Worm (Caenorhabditis elegans) whole organism, young adult: Measurements from ENCODE around the gene acy-4.
A peak's percentile ranks its signal among the peaks of the same experiment; 100 is the strongest.

Experiments
- B0019.2 ChIP-seq: fragments of 200-800 bp; sonication (Bioruptor generic); conservative IDR thresholded peaks from 2 replicates; pipeline ENCODE4 v1.3.6; 2022; ENCODE audit warnings: missing genetic modification reagents, missing genetic modification characterization, missing compliant biosample characterization
- B0261.1 ChIP-seq: sonication (generic microtip); optimal IDR thresholded peaks from 2 replicates; lab custom pipeline; 2016; ENCODE audit warnings: mild to moderate bottlenecking, missing genetic modification characterization, moderate library complexity, missing compliant biosample characterization
- D2030.7 ChIP-seq: fragments of 200-800 bp; sonication (Bioruptor generic); IDR thresholded peaks from 2 replicates; pipeline ENCODE4 v1.3.6; 2022; ENCODE audit warnings: missing genetic modification reagents, missing genetic modification characterization, missing compliant biosample characterization
- F49E8.2 ChIP-seq: sonication (generic microtip); optimal IDR thresholded peaks from 3 replicates; lab custom pipeline; 2017; ENCODE audit warnings: missing genetic modification characterization, mild to moderate bottlenecking, missing compliant biosample characterization, antibody characterized with exemption, moderate library complexity; ENCODE audit not compliant: insufficient read depth
- F57A8.1 ChIP-seq: fragments of 200-800 bp; sonication (Bioruptor generic); optimal IDR thresholded peaks from 2 replicates; lab custom pipeline; 2018; ENCODE audit warnings: mild to moderate bottlenecking, missing genetic modification characterization, moderate library complexity, missing compliant biosample characterization
- K12H6.12 ChIP-seq: fragments of 200-800 bp; sonication (Bioruptor generic); optimal IDR thresholded peaks from 2 replicates; lab custom pipeline; 2018; ENCODE audit warnings: mild to moderate bottlenecking, missing genetic modification characterization, missing compliant biosample characterization
- T26A5.8 ChIP-seq: sonication (generic microtip); optimal IDR thresholded peaks from 2 replicates; lab custom pipeline; 2016; ENCODE audit warnings: missing genetic modification characterization, missing compliant biosample characterization
- Y53F4B.3 ChIP-seq: fragments of 200-800 bp; sonication (Bioruptor generic); IDR thresholded peaks from 2 replicates; pipeline ENCODE4 v1.3.6; 2022; ENCODE audit warnings: missing genetic modification reagents, missing genetic modification characterization, missing compliant biosample characterization
- ZK185.1 ChIP-seq: sonication (generic microtip); optimal IDR thresholded peaks from 2 replicates; lab custom pipeline; 2016; ENCODE audit warnings: mild to moderate bottlenecking, missing genetic modification characterization, missing compliant biosample characterization; ENCODE audit not compliant: poor library complexity, severe bottlenecking
- aptf-3 ChIP-seq: fragments of 200-800 bp; sonication (Bioruptor generic); IDR thresholded peaks from 2 replicates; pipeline ENCODE4 v1.3.6; 2022; ENCODE audit warnings: missing genetic modification characterization, missing compliant biosample characterization
- athp-1 ChIP-seq: sonication (generic microtip); optimal IDR thresholded peaks from 2 replicates; lab custom pipeline; 2017; ENCODE audit warnings: mild to moderate bottlenecking, missing genetic modification characterization, missing compliant biosample characterization
- cebp-1 ChIP-seq, 2 experiments: fragments of 200-800 bp in 1 of 2; sonication (Bioruptor generic) in 1 of 2; sonication (generic microtip) in 1 of 2; IDR thresholded peaks in 1 of 2; optimal IDR thresholded peaks in 1 of 2; 2 replicates each; pipeline versions ENCODE4 v1.3.6 to Lab custom; 2017 to 2022; ENCODE audit warnings: missing compliant biosample characterization in 2 of 2, missing genetic modification characterization in 2 of 2, mild to moderate bottlenecking in 1 of 2, missing genetic modification reagents in 1 of 2, moderate library complexity in 1 of 2
- ceh-100 ChIP-seq: fragments of 200-800 bp; sonication (Bioruptor generic); IDR thresholded peaks from 2 replicates; pipeline ENCODE4 v1.3.6; 2022; ENCODE audit warnings: missing genetic modification reagents, missing genetic modification characterization, missing compliant biosample characterization
- ceh-40 ChIP-seq: fragments of 200-800 bp; sonication (Bioruptor generic); IDR thresholded peaks from 2 replicates; pipeline ENCODE4 v1.3.6; 2022; ENCODE audit warnings: missing genetic modification characterization, missing compliant biosample characterization
- chd-7 ChIP-seq: sonication (generic microtip); optimal IDR thresholded peaks from 2 replicates; lab custom pipeline; 2016; ENCODE audit warnings: mild to moderate bottlenecking, missing genetic modification characterization, moderate library complexity, missing compliant biosample characterization
- dox-1 ChIP-seq: fragments of 200-800 bp; sonication (Bioruptor generic); IDR thresholded peaks from 2 replicates; pipeline ENCODE4 v1.3.6; 2022; ENCODE audit warnings: missing genetic modification reagents, missing genetic modification characterization, missing compliant biosample characterization
- egl-18 ChIP-seq: fragments of 200-800 bp; sonication (Bioruptor generic); IDR thresholded peaks from 2 replicates; pipeline ENCODE4 v1.3.6; 2022; ENCODE audit warnings: missing genetic modification reagents, missing genetic modification characterization, missing compliant biosample characterization
- egl-44 ChIP-seq: fragments of 200-800 bp; sonication (Bioruptor generic); IDR thresholded peaks from 2 replicates; pipeline ENCODE4 v1.3.6; 2022; ENCODE audit warnings: missing genetic modification reagents, missing genetic modification characterization, missing compliant biosample characterization
- gei-17 ChIP-seq: fragments of 200-800 bp; sonication (Bioruptor generic); optimal IDR thresholded peaks from 2 replicates; lab custom pipeline; 2018; ENCODE audit warnings: mild to moderate bottlenecking, missing genetic modification characterization, missing compliant biosample characterization
- hlh-12 ChIP-seq: sonication (generic microtip); optimal IDR thresholded peaks from 2 replicates; lab custom pipeline; 2016; ENCODE audit warnings: missing genetic modification characterization, missing compliant biosample characterization
- let-526 ChIP-seq: fragments of 200-800 bp; sonication (Bioruptor generic); IDR thresholded peaks from 2 replicates; pipeline ENCODE4 v1.3.6; 2022; ENCODE audit warnings: missing genetic modification reagents, missing genetic modification characterization, missing compliant biosample characterization
- lin-26 ChIP-seq: fragments of 200-800 bp; sonication (Bioruptor generic); IDR thresholded peaks from 2 replicates; pipeline ENCODE4 v1.3.6; 2022; ENCODE audit warnings: missing genetic modification reagents, missing genetic modification characterization, missing compliant biosample characterization
- lir-1 ChIP-seq: fragments of 200-800 bp; sonication (Bioruptor generic); conservative IDR thresholded peaks from 2 replicates; pipeline ENCODE4 v1.3.6; 2022; ENCODE audit warnings: missing genetic modification reagents, missing genetic modification characterization, missing compliant biosample characterization
- lsy-27 ChIP-seq: sonication (generic microtip); optimal IDR thresholded peaks from 2 replicates; lab custom pipeline; 2017; ENCODE audit warnings: missing genetic modification characterization, mild to moderate bottlenecking, missing compliant biosample characterization, antibody characterized with exemption, missing genotype, borderline replicate concordance; ENCODE audit not compliant: insufficient read depth
- madf-10 ChIP-seq: sonication (generic microtip); optimal IDR thresholded peaks from 2 replicates; lab custom pipeline; 2016; ENCODE audit warnings: mild to moderate bottlenecking, missing genetic modification characterization, missing compliant biosample characterization
- mcd-1 ChIP-seq: fragments of 200-800 bp; sonication (Bioruptor generic); IDR thresholded peaks from 2 replicates; pipeline ENCODE4 v1.3.6; 2022; ENCODE audit warnings: missing genetic modification reagents, missing genetic modification characterization, missing compliant biosample characterization
- mel-28 ChIP-seq: sonication (generic microtip); optimal IDR thresholded peaks from 2 replicates; lab custom pipeline; 2016; ENCODE audit warnings: borderline replicate concordance, mild to moderate bottlenecking, missing genetic modification characterization, missing compliant biosample characterization
- mxl-1 ChIP-seq: sonication (generic microtip); optimal IDR thresholded peaks from 2 replicates; lab custom pipeline; 2016; ENCODE audit warnings: missing genetic modification characterization, missing compliant biosample characterization
- nhr-179 ChIP-seq: sonication (generic microtip); optimal IDR thresholded peaks from 2 replicates; lab custom pipeline; 2016; ENCODE audit warnings: mild to moderate bottlenecking, missing genetic modification characterization, missing compliant biosample characterization
- nhr-80 ChIP-seq: sonication (generic microtip); optimal IDR thresholded peaks from 2 replicates; lab custom pipeline; 2016; ENCODE audit warnings: missing genetic modification characterization, missing compliant biosample characterization
- nhr-90 ChIP-seq: sonication (generic microtip); optimal IDR thresholded peaks from 2 replicates; lab custom pipeline; 2016; ENCODE audit warnings: missing genotype, mild to moderate bottlenecking, missing genetic modification characterization, missing compliant biosample characterization
- pha-4 ChIP-seq: fragments of 150-350 bp; sonication (generic microtip); optimal IDR thresholded peaks from 2 replicates; lab custom pipeline; 2014; ENCODE audit warnings: missing biosample characterization, missing genetic modification reagents, missing genetic modification characterization
- repo-1 ChIP-seq: sonication (generic microtip); optimal IDR thresholded peaks from 2 replicates; lab custom pipeline; 2017; ENCODE audit warnings: mild to moderate bottlenecking, missing genetic modification characterization, missing compliant biosample characterization
- rpc-1 ChIP-seq, 2 experiments: fragments of 150-350 bp in 1 of 2; sonication (generic microtip) in 1 of 2; optimal IDR thresholded peaks; 2 replicates each; lab custom pipeline; 2014 to 2018; ENCODE audit warnings: missing biosample characterization in 1 of 2, missing genetic modification characterization in 1 of 2, missing genetic modification reagents in 1 of 2, missing genotype in 1 of 2
- sea-2 ChIP-seq: fragments of 200-800 bp; sonication (Bioruptor generic); IDR thresholded peaks from 2 replicates; pipeline ENCODE4 v1.3.6; 2022; ENCODE audit warnings: missing genetic modification characterization, missing compliant biosample characterization
- snpc-1.1 ChIP-seq: sonication (generic microtip); optimal IDR thresholded peaks from 2 replicates; lab custom pipeline; 2017; ENCODE audit warnings: missing genetic modification characterization, mild to moderate bottlenecking, missing compliant biosample characterization, antibody characterized with exemption, moderate library complexity, missing genotype, missing genetic modification reagents; ENCODE audit not compliant: insufficient read depth
- snpc-1.3 ChIP-seq: sonication (generic microtip); optimal IDR thresholded peaks from 2 replicates; lab custom pipeline; 2017; ENCODE audit warnings: missing genetic modification characterization, mild to moderate bottlenecking, missing compliant biosample characterization, antibody characterized with exemption, moderate library complexity, missing genotype, missing genetic modification reagents; ENCODE audit not compliant: insufficient read depth
- tlf-1 ChIP-seq: fragments of 200-800 bp; sonication (Bioruptor generic); optimal IDR thresholded peaks from 2 replicates; lab custom pipeline; 2018; ENCODE audit warnings: mild to moderate bottlenecking, missing genetic modification characterization, missing compliant biosample characterization
- unc-130 ChIP-seq: sonication (generic microtip); optimal IDR thresholded peaks from 2 replicates; lab custom pipeline; 2016; ENCODE audit warnings: missing genetic modification reagents, missing genetic modification characterization, missing compliant biosample characterization
- zfh-2 ChIP-seq: fragments of 200-800 bp; sonication (Bioruptor generic); conservative IDR thresholded peaks from 2 replicates; pipeline ENCODE4 v1.3.6; 2022; ENCODE audit warnings: missing genetic modification reagents, missing genetic modification characterization, missing compliant biosample characterization
- ztf-22 ChIP-seq: fragments of 200-800 bp; sonication (Bioruptor generic); optimal IDR thresholded peaks from 2 replicates; lab custom pipeline; 2018; ENCODE audit warnings: mild to moderate bottlenecking, missing genetic modification characterization, moderate library complexity, missing compliant biosample characterization
- ztf-26 ChIP-seq: sonication (generic microtip); optimal IDR thresholded peaks from 2 replicates; lab custom pipeline; 2017; ENCODE audit warnings: missing genetic modification characterization, missing compliant biosample characterization
- ztf-28 ChIP-seq: fragments of 200-800 bp; sonication (Bioruptor generic); IDR thresholded peaks from 2 replicates; pipeline ENCODE4 v1.3.6; 2022; ENCODE audit warnings: missing genetic modification reagents, missing genetic modification characterization, missing compliant biosample characterization
- ztf-3 ChIP-seq: fragments of 200-800 bp; sonication (Bioruptor generic); optimal IDR thresholded peaks from 2 replicates; lab custom pipeline; 2018; ENCODE audit warnings: mild to moderate bottlenecking, missing genetic modification characterization, missing compliant biosample characterization
- ztf-6 ChIP-seq: fragments of 200-800 bp; sonication (Bioruptor generic); IDR thresholded peaks from 2 replicates; pipeline ENCODE4 v1.3.6; 2022; ENCODE audit warnings: missing genetic modification reagents, missing genetic modification characterization, missing compliant biosample characterization

acy-4 gene

ce11 chrV:5668968-5669367, 38.3 kb upstream of the acy-4 start (continued):
- TF ChIP-seq lin-26 (GFP tag; lab: Robert Waterston, UW) = no peak
- no peak for TF ChIP-seq let-526 (GFP tag; lab: Robert Waterston, UW)

DNA sequence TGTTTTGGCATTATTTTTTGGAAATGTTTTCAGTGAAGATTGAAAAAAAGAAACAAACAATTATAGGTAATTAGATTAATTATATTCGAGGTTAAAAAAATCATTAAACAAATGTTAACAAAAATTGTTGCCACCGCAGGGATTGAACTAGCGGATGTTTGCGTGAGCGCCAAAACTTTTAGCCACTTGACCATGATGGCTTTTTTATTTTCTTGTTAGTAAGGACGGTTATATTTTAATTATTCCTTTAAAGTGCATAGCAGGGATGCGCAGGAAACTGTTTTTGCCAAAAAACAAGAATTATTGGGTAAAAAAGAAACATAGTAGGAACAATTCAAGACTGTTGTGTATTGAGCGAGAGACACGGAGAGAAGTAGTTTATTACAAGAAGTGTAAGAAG, 36.6 kb upstream of the acy-4 start:
- TF ChIP-seq rpc-1 (optimal IDR thresholded peaks at IDR 0.05; lab: Kevin White, UChicago) (peak; percentile 92), rpc-1 (tag; optimal IDR thresholded peaks at IDR 0.05; lab: Kevin White, UChicago) (peak; percentile 93), dox-1 (GFP tag; lab: Robert Waterston, UW) (0 out of 2 replicates have a peak, but pooled peaks have one; percentile 26), gei-17 (GFP tag; lab: Kevin White, UChicago) (no peak), ceh-40 (GFP tag; lab: Robert Waterston, UW) (peak; percentile 88), ceh-100 (GFP tag; lab: Robert Waterston, UW) (peak; percentile 58), cebp-1 (GFP tag; IDR thresholded peaks at IDR 0.05; lab: Robert Waterston, UW) (0 out of 2 replicates have a peak, but pooled peaks have one; percentile 18), cebp-1 (tag; optimal IDR thresholded peaks at IDR 0.05; lab: Kevin White, UChicago) (no peak), nhr-80 (tag; lab: Kevin White, UChicago) (no peak), D2030.7 (GFP tag; lab: Robert Waterston, UW) (peak; percentile 73), mcd-1 (GFP tag; lab: Robert Waterston, UW) (peak; percentile 28; the same call in 1 of the 2 replicates), ztf-6 (peak; percentile 70; the same call in 1 of the 2 replicates), lir-1 (no peak), unc-130 (GFP tag; lab: Kevin White, UChicago) (no peak), ZK185.1 (no peak), nhr-90 (peak; percentile 70), athp-1 (tag; lab: Kevin White, UChicago) (peak; percentile 91), B0261.1 (tag; lab: Kevin White, UChicago) (peak; percentile 70), egl-44 (GFP tag; lab: Robert Waterston, UW) (peak; percentile 84; the same call in 1 of the 2 replicates), B0019.2 (no peak), T26A5.8 (peak; percentile 84), ztf-3 (GFP tag; lab: Kevin White, UChicago) (no peak), lsy-27 (peak; percentile 49), mel-28 (tag; lab: Kevin White, UChicago) (no peak), madf-10 (tag; lab: Kevin White, UChicago) (peak; percentile 38), snpc-1.3 (peak; percentile 38), F49E8.2 (tag; lab: Kevin White, UChicago) (peak; percentile 72), pha-4 (tag; lab: Kevin White, UChicago) (no peak), zfh-2 (GFP tag; lab: Robert Waterston, UW) (no peak), chd-7 (tag; lab: Kevin White, UChicago) (peak; percentile 77), repo-1 (tag; lab: Kevin White, UChicago) (peak; percentile 79), K12H6.12 (tag; lab: Kevin White, UChicago) (peak; percentile 3), Y53F4B.3 (GFP tag; lab: Robert Waterston, UW) (peak; percentile 24; the same call in 1 of the 2 replicates), sea-2 (GFP tag; lab: Robert Waterston, UW) (no peak), ztf-22 (GFP tag; lab: Kevin White, UChicago) (no peak), F57A8.1 (GFP tag; lab: Kevin White, UChicago) (no peak), ztf-28 (GFP tag; lab: Robert Waterston, UW) (0 out of 2 replicates have a peak, but pooled peaks have one; percentile 20), egl-18 (no peak), lin-26 (GFP tag; lab: Robert Waterston, UW) (peak; percentile 97), nhr-179 (peak; percentile 22), hlh-12 (tag; lab: Kevin White, UChicago) (no peak), tlf-1 (GFP tag; lab: Kevin White, UChicago) (peak; percentile 27), aptf-3 (peak; percentile 96; the same call in 1 of the 2 replicates), snpc-1.1 (peak; percentile 30), ztf-26 (peak; percentile 33), mxl-1 (tag; lab: Kevin White, UChicago) (peak; percentile 59)
